Worm (Caenorhabditis elegans) whole organism, midembryonic: Measurements from ENCODE around the gene F36D3.16.
"Not testable (repeated sequence)": the region's sequence is repeated elsewhere in the genome, so short reads cannot be mapped to it uniquely, and the experiment has no call there.

Experiments
- T22C8.4 ChIP-seq: fragments of 200-800 bp; sonication (Bioruptor generic); IDR thresholded peaks from 2 replicates; pipeline ENCODE4 v1.3.6; 2022; ENCODE audit warnings: missing genetic modification characterization, missing compliant biosample characterization
- cog-1 ChIP-seq: sonication (generic microtip); optimal IDR thresholded peaks from 2 replicates; lab custom pipeline; 2016; ENCODE audit warnings: missing genetic modification characterization, missing compliant biosample characterization
- flt-1 ChIP-seq: fragments of 200-800 bp; sonication (Bioruptor generic); IDR thresholded peaks from 2 replicates; pipeline ENCODE4 v1.3.6; 2022; ENCODE audit warnings: missing genetic modification characterization, missing compliant biosample characterization
- klf-2 ChIP-seq: fragments of 200-800 bp; sonication (Bioruptor generic); conservative IDR thresholded peaks from 2 replicates; pipeline ENCODE4 v1.3.6; 2022; ENCODE audit warnings: missing genetic modification reagents, missing genetic modification characterization, missing compliant biosample characterization
- med-1 ChIP-seq: sonication (generic microtip); optimal IDR thresholded peaks from 2 replicates; lab custom pipeline; 2017; ENCODE audit warnings: missing genetic modification characterization, mild to moderate bottlenecking, missing compliant biosample characterization, antibody characterized with exemption, missing genetic modification reagents; ENCODE audit not compliant: insufficient read depth
- ref-1 ChIP-seq: fragments of 200-800 bp; sonication (Bioruptor generic); conservative IDR thresholded peaks from 2 replicates; pipeline ENCODE4 v1.3.6; 2022; ENCODE audit warnings: missing genetic modification reagents, missing genetic modification characterization, missing compliant biosample characterization
- tab-1 ChIP-seq: fragments of 200-800 bp; sonication (Bioruptor generic); IDR thresholded peaks from 2 replicates; pipeline ENCODE4 v1.3.6; 2022; ENCODE audit warnings: missing genetic modification characterization, missing compliant biosample characterization
- ztf-23 ChIP-seq: fragments of 200-800 bp; sonication (Bioruptor generic); IDR thresholded peaks from 2 replicates; pipeline ENCODE4 v1.3.6; 2022; ENCODE audit warnings: missing genetic modification reagents, missing genetic modification characterization, missing compliant biosample characterization
- ztf-29 ChIP-seq: fragments of 200-800 bp; sonication (Bioruptor generic); IDR thresholded peaks from 2 replicates; pipeline ENCODE4 v1.3.6; 2022; ENCODE audit warnings: missing genetic modification reagents, missing genetic modification characterization, missing compliant biosample characterization

Gene F36D3.16

ce11 chrV:16499006-16499405 is 28.9 kb upstream of the F36D3.16 start, which contains the start of gene F36D3.1:
TSS of gene F36D3.1 (plus strand) at chrV:16499352.
- no peak for TF ChIP-seq klf-2 (GFP tag; lab: Robert Waterston, UW)
- TF ChIP-seq ztf-23 (GFP tag; lab: Robert Waterston, UW), result no peak
- no peak for TF ChIP-seq flt-1 (GFP tag; lab: Robert Waterston, UW)
- no peak for TF ChIP-seq tab-1 (GFP tag; lab: Robert Waterston, UW)
- no peak for TF ChIP-seq med-1 (GFP tag; lab: Kevin White, UChicago)
- no peak for TF ChIP-seq cog-1
- TF ChIP-seq T22C8.4, result no peak
- TF ChIP-seq ztf-29 (GFP tag; lab: Robert Waterston, UW), result no peak
- TF ChIP-seq ref-1 (GFP tag; lab: Robert Waterston, UW), result no peak

DNA sequence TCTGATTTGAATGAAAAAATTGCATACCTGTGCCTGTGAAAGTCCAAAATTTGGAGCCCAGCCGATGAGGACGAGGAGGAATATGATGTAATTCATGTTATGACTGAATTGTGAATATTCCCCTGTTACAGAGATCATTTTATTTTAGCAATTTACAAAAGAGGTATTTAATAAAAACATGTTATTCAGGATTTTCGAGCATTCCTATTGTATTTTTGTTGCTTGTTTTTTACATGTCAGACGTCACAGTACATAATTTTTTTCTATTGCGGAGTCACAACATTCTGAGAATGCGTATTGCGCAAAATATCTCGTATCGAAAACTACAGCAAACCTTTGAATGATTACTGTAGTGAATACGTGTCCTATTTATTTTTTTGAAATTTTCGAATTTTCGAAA is 24.7 kb upstream of the F36D3.16 start, which contains the start of gene F36D3.14:
Gene F36D3.14, minus strand, starts transcription at position 101 of the 400 bp plus-strand sequence.
- TF ChIP-seq ztf-29 (GFP tag; lab: Robert Waterston, UW), result no peak
- TF ChIP-seq cog-1, result no peak
- no peak for TF ChIP-seq T22C8.4

DNA sequence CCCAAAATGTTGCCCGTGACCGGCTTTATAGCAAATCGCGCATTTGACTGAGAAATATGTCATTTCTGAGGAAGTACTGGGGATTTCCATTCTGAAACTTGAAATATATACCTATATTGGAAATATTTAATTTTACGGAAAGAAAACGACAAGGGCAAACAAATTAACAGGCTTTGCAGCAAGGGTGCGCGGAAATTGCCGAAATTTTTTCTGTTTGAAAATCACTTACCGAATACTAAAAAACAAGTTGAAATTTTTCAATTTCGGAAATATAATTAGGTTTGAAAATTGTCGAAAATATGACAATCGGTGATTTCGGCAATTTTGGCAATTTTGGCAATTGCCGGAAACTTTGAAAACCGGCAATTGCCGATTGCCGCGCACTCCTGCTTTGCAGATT is 22.1 kb upstream of the F36D3.16 start, which contains the start of gene nhr-54:
Gene nhr-54, minus strand, starts transcription at position 101 of the 400 bp plus-strand sequence.
- TF ChIP-seq flt-1 (GFP tag; lab: Robert Waterston, UW) (no peak), ztf-23 (GFP tag; lab: Robert Waterston, UW) (no peak), T22C8.4 (no peak), tab-1 (GFP tag; lab: Robert Waterston, UW) (no peak), ref-1 (GFP tag; lab: Robert Waterston, UW) (no peak), ztf-29 (GFP tag; lab: Robert Waterston, UW) (no peak), klf-2 (GFP tag; lab: Robert Waterston, UW) (no peak), med-1 (GFP tag; lab: Kevin White, UChicago) (no peak), cog-1 (no peak)

ce11 chrV:16506650-16507049 is 21.2 kb upstream of the F36D3.16 start:
- no peak for TF ChIP-seq T22C8.4
- no peak for TF ChIP-seq flt-1 (GFP tag; lab: Robert Waterston, UW)

- TF ChIP-seq klf-2 (GFP tag; lab: Robert Waterston, UW), result no peak
- no peak for TF ChIP-seq flt-1 (GFP tag; lab: Robert Waterston, UW)
- no peak for TF ChIP-seq cog-1
- no peak for TF ChIP-seq ztf-23 (GFP tag; lab: Robert Waterston, UW)
- no peak for TF ChIP-seq tab-1 (GFP tag; lab: Robert Waterston, UW)
- no peak for TF ChIP-seq ztf-29 (GFP tag; lab: Robert Waterston, UW)
- TF ChIP-seq med-1 (GFP tag; lab: Kevin White, UChicago), result no peak
- no peak for TF ChIP-seq ref-1 (GFP tag; lab: Robert Waterston, UW)
- TF ChIP-seq T22C8.4, result no peak
Measured at ce11 chrV:16508667-16509066, 19.2 kb upstream of the F36D3.16 start, which contains the start of gene srr-3. TSS of gene srr-3 (minus strand) at chrV:16508767.

DNA sequence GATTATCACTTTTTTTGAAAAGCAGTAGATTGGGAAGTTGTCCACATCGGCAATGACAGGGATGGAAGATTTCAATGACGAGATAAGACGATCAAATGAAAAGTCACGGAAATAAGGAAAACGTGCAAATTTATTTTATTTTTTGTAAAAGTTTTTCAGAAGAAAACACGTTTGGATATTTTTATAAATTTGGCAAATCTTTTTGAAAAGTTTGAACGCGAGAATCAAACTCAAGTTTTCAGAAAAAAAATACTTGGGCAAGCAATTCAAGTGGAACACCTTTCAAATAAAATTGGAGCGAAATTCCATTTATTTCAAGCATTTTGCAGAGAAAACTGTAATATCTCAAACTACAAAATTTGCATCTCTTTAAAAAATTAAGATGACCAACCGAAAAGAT is 12.8 kb upstream of the F36D3.16 start, which contains the start of gene F36D3.5:
Gene F36D3.5, minus strand, starts transcription at position 101 of the 400 bp plus-strand sequence.
- not testable (repeated sequence) for TF ChIP-seq med-1 (GFP tag; lab: Kevin White, UChicago); T22C8.4; klf-2 (GFP tag; lab: Robert Waterston, UW)

DNA sequence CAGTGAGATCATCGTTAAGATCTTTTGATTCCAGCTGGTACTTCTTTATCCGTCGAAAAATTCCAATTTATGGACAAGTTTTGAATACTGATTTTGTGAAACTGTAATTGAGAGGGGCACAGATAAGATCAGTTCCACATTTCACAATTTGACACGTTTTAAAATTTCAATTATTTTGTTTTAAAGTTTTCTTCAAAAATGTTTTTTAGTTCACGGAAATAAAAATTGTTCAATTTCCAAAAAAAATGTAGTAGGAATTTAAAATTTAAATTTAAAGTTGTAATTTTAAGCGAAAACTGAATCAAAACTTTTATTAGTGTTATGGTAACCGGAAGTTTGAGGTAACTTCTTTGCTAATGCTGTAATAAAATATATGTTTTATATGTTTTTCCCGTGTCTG is 10.3 kb upstream of the F36D3.16 start, which contains the start of gene F36D3.4:
Gene F36D3.4, minus strand, starts transcription at position 101 of the 400 bp plus-strand sequence.
- TF ChIP-seq ztf-23 (GFP tag; lab: Robert Waterston, UW) (no peak), T22C8.4 (no peak), flt-1 (GFP tag; lab: Robert Waterston, UW) (no peak), ztf-29 (GFP tag; lab: Robert Waterston, UW) (no peak), med-1 (GFP tag; lab: Kevin White, UChicago) (no peak), ref-1 (GFP tag; lab: Robert Waterston, UW) (no peak), tab-1 (GFP tag; lab: Robert Waterston, UW) (no peak)

- TF ChIP-seq ztf-23 (GFP tag; lab: Robert Waterston, UW), result no peak
- TF ChIP-seq flt-1 (GFP tag; lab: Robert Waterston, UW), result no peak
- TF ChIP-seq ref-1 (GFP tag; lab: Robert Waterston, UW), result no peak
- TF ChIP-seq med-1 (GFP tag; lab: Kevin White, UChicago), result no peak
- no peak for TF ChIP-seq tab-1 (GFP tag; lab: Robert Waterston, UW)
- no peak for TF ChIP-seq klf-2 (GFP tag; lab: Robert Waterston, UW)
- no peak for TF ChIP-seq ztf-29 (GFP tag; lab: Robert Waterston, UW)
- TF ChIP-seq T22C8.4, result no peak
- TF ChIP-seq cog-1, result no peak
Measured at ce11 chrV:16522242-16522641, 5.7 kb upstream of the F36D3.16 start, which contains the start of gene srw-34. TSS of gene srw-34 (minus strand) at chrV:16522342.

ce11 chrV:16526858-16527257 is 1.0 kb upstream of the F36D3.16 start, which contains the start of gene F36D3.8:
TSS of gene F36D3.8 (plus strand) at chrV:16527158.
- TF ChIP-seq cog-1, result no peak
- no peak for TF ChIP-seq klf-2 (GFP tag; lab: Robert Waterston, UW)
- TF ChIP-seq T22C8.4, result no peak
- no peak for TF ChIP-seq flt-1 (GFP tag; lab: Robert Waterston, UW)
- no peak for TF ChIP-seq med-1 (GFP tag; lab: Kevin White, UChicago)
- no peak for TF ChIP-seq ztf-29 (GFP tag; lab: Robert Waterston, UW)
- no peak for TF ChIP-seq ztf-23 (GFP tag; lab: Robert Waterston, UW)
- TF ChIP-seq tab-1 (GFP tag; lab: Robert Waterston, UW), result no peak
- TF ChIP-seq ref-1 (GFP tag; lab: Robert Waterston, UW), result no peak

DNA sequence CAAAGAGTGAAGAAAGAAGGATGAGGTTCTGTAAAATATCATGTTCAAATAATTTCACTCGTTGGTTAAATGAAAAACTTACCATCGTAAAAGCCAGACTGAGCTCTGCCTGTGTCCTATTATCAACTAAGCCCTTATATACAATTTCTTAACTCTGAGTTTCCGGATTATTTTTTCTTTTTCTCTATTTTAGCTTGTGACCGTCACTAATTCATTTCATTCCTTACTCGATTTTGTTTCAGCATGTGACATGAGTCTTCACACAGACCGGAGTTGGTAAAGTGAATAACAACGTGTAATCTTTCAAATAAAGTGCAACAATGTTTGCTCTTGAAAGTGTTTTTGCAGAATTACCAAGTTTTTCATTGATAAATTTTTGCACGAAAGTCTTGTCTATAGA is 6.1 kb downstream of the F36D3.16 start, which contains the start of gene cpr-2:
Gene cpr-2, minus strand, starts transcription at position 101 of the 400 bp plus-strand sequence.
- TF ChIP-seq ztf-23 (GFP tag; lab: Robert Waterston, UW), result no peak
- TF ChIP-seq ztf-29 (GFP tag; lab: Robert Waterston, UW), result no peak
- no peak for TF ChIP-seq T22C8.4
- TF ChIP-seq med-1 (GFP tag; lab: Kevin White, UChicago), result no peak
- TF ChIP-seq ref-1 (GFP tag; lab: Robert Waterston, UW), result no peak
- TF ChIP-seq tab-1 (GFP tag; lab: Robert Waterston, UW), result no peak
- no peak for TF ChIP-seq flt-1 (GFP tag; lab: Robert Waterston, UW)
- TF ChIP-seq cog-1, result no peak
- no peak for TF ChIP-seq klf-2 (GFP tag; lab: Robert Waterston, UW)
